Worm (Caenorhabditis elegans) whole organism, dauer: ENCODE measurements around the gene F44D12.2.
"Not testable (repeated sequence)": the region's sequence is repeated elsewhere in the genome, so short reads cannot be mapped to it uniquely, and the experiment has no call there.

Experiments used
- unc-62 ChIP-seq: sonication (generic microtip); optimal IDR thresholded peaks from 2 replicates; lab custom pipeline; 2017; ENCODE audit warnings: missing biosample characterization, missing genetic modification reagents, missing genetic modification characterization

The F44D12.2 gene

ce11 chrIV:10028779-10029178 lies 11.2 kb upstream of the F44D12.2 start, which contains the start of the genes F44D12.16 and msd-2:
TSS of gene F44D12.16 (plus strand) at chrIV:10029079.
TSS of gene msd-2 (plus strand) at chrIV:10029083.
- TF ChIP-seq unc-62 (GFP tag; lab: Kevin White, UChicago) = not testable (repeated sequence)

- no peak for TF ChIP-seq unc-62 (GFP tag; lab: Kevin White, UChicago)
Observed at ce11 chrIV:10027566-10027965, 10.0 kb upstream of the F44D12.2 start, which contains the start of gene gipc-2. TSS of gene gipc-2 (minus strand) at chrIV:10027666.

- TF ChIP-seq unc-62 (GFP tag; lab: Kevin White, UChicago) = no peak
Observed at ce11 chrIV:10026129-10026528, 8.6 kb upstream of the F44D12.2 start.

ce11 chrIV:10022991-10023390 lies 5.5 kb upstream of the F44D12.2 start, which contains the start of gene F44D12.8:
TSS of gene F44D12.8 (plus strand) at chrIV:10023291.
- no peak for TF ChIP-seq unc-62 (GFP tag; lab: Kevin White, UChicago)

DNA sequence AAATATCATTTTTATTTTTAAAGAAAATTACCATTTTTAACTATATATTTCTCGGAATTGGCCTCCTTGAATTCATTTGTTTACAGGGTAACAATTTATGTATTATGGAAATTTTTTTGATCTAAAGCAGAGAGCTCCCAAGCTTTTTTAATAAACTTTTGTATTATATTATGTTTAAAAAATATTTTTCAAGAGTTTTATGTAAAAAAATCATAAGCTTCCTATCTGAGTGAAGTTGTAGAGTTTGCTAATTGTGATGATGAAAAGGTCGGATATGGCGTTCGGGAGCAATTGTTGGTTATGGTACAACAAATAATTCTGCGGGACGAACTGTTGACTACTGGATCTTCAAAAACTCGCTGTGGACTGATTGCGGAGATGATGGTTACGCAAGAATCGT lies 3.8 kb upstream of the F44D12.2 start, which contains the start of gene F44D12.19:
Gene F44D12.19, plus strand, starts transcription at position 301 of the 400 bp plus-strand sequence.
- no peak for TF ChIP-seq unc-62 (GFP tag; lab: Kevin White, UChicago)

DNA sequence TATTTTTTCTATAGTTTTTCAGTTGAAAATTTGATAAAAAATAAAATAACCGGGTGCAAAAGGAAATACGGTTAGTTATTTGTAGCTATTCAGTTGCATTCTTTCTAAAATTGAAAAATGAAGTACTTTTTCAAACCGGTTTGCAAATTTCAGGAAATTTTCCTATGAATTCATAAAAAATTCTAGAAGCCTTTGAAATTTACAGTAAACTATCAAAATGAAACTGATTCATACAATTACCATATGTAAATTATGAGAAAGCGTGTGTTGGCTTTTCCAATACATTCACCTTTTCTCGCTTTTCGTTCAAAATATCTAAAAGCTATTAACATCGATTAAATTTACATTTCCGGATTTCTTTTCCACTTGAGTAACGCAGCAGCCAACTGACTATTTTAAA lies 556 bp downstream of the F44D12.2 start, which contains the start of gene ent-7:
Gene ent-7, plus strand, starts transcription at position 301 of the 400 bp plus-strand sequence.
- no peak for TF ChIP-seq unc-62 (GFP tag; lab: Kevin White, UChicago)

- no peak for TF ChIP-seq unc-62 (GFP tag; lab: Kevin White, UChicago)
Observed at ce11 chrIV:10009536-10009935, 8.0 kb downstream of the F44D12.2 start, which contains the start of gene magu-4. TSS of gene magu-4 (plus strand) at chrIV:10009753.

DNA sequence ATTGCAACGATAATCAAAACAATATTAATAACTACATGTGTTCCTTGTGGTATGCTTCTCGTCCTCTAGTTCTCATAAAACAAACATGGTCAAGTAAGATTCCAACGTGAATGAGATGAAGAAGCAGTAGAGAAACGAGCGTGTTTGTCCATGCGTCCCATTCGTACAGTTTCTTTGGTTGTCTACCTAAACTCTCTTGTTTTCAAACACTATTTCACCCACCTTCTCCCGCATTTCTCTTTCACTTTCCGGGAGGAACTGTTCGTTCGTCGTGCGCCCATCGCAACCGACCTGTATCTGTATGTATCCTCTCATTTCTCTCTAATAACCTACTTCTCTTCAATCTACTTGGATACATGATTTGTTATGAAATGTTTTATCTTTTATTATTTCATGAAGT lies 9.8 kb downstream of the F44D12.2 start:
- TF ChIP-seq unc-62 (GFP tag; lab: Kevin White, UChicago) = no peak

DNA sequence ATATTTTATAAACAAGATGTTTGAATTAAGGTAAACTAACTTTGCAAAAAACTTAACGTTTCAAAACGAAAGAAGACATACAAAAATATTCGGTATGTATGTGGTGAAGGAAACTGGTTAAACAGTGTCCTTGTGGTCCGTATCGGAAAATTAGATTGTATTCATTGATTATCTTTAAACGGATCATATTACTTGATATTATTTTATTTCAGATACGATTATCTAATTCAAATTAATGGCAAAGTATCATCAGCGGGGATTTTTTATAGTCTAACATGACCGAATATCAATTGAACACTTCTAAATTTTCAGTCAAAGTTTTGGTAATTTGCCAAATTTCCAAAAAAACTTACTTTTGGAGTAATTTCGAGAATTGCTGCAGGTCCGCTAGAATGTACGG lies 10.7 kb downstream of the F44D12.2 start, which contains the start of gene C47E12.13:
Gene C47E12.13, minus strand, starts transcription at position 101 of the 400 bp plus-strand sequence.
- no peak for TF ChIP-seq unc-62 (GFP tag; lab: Kevin White, UChicago)

- no peak for TF ChIP-seq unc-62 (GFP tag; lab: Kevin White, UChicago)
Observed at ce11 chrIV:10003372-10003771, 14.2 kb downstream of the F44D12.2 start, which contains the start of the genes C47E12.2 and sars-1. TSS of gene C47E12.2 (minus strand) at chrIV:10003502. TSS of gene sars-1 (plus strand) at chrIV:10003726.

ce11 chrIV:10001748-10002147 lies 15.8 kb downstream of the F44D12.2 start, which contains the start of gene C47E12.3:
TSS of gene C47E12.3 (minus strand) at chrIV:10001848.
- no peak for TF ChIP-seq unc-62 (GFP tag; lab: Kevin White, UChicago)

DNA sequence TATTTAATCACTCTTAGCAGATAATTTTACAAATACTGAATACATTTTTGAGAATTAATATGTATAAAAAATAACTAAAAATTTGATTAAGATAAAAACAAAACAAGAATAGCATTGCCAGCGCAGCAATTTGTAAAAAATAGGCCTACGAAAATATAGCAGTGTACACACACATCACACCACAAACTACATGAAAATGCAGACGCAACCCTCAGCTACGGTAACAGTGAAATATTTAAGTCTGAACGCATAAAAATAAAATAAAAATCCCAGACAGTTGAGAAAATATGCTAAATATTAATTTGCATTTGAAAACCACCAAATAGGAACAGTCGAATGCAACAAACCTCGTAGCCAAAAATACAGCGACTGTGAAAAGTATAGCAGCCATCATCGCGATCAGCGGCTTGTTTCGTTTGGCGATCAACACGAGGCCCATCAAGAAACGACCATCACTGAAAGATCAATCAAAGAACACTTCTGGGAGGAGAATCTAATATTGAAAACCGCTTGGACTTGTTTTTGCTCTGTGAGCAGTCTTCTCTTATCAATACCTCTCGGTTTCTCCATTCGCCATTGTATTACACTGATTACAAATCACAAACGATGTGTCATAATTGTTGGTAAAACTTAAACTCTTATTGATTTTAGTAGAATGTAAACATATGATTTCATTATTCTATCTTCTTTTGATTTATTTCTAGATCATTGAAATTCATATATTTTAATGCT lies 18.9 kb downstream of the F44D12.2 start, which contains the start of gene pyp-1:
Gene pyp-1, minus strand, starts transcription at position 439 of the 732 bp plus-strand sequence.
- TF ChIP-seq unc-62 (GFP tag; lab: Kevin White, UChicago) = no peak

DNA sequence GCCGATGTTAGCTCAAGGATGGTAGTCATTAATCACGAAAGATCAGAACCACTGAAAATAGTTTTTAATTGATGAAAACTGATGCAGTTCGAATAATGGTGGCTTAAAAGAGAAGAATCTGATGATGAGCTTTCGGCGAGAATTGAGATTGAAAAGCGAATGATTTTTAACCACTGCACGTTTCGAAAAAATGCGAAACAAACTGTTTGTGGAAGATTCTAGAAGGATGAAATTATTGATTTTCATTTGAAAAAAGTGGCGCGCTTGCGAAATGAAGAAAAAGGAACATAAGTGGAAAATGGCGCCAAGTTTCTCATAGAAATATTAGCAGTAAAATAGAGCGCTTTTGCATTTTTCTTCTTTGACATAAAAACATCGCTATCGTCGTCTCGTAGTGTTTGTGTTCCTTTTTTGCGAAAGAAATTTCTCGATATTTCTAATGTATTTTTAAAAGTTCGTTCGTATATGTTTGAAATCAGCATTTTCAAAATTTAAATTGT lies 22.6 kb downstream of the F44D12.2 start, which contains the start of gene uba-1:
Gene uba-1, minus strand, starts transcription at position 51 of the 500 bp plus-strand sequence.
- no peak for TF ChIP-seq unc-62 (GFP tag; lab: Kevin White, UChicago)

- no peak for TF ChIP-seq unc-62 (GFP tag; lab: Kevin White, UChicago)
Observed at ce11 chrIV:9993403-9994132, 24.0 kb downstream of the F44D12.2 start.

DNA sequence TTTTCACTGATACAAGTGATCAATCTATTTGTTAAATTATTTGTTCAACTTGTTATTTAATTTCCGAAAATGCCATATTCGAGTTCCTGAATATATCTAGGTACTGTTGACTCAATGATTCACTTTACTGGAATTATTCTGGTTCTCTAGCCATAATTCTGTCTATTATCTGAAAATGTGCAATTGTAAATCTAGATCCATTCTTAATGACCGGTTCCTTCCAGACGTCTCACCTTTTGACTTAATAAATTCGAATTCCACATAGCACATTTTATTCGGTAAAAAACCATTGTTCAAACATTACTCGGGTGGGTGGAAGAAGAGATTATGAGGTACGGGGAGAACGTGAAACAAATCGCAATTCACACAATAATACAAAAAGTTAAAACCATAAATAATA lies 28.1 kb downstream of the F44D12.2 start:
- no peak for TF ChIP-seq unc-62 (GFP tag; lab: Kevin White, UChicago)
